Worm (Caenorhabditis elegans) whole organism, mixed stage, embryonic: ENCODE data around the gene fcmt-1.
A peak's percentile ranks its signal among the peaks of the same experiment; 100 is the strongest.

Experiments
- M03D4.4 ChIP-seq: sonication (generic microtip); optimal IDR thresholded peaks from 2 replicates; lab custom pipeline; 2017; ENCODE audit warnings: mild to moderate bottlenecking, missing genetic modification characterization, missing compliant biosample characterization
- blmp-1 ChIP-seq: fragments of 150-350 bp; optimal IDR thresholded peaks from 2 replicates; lab custom pipeline; 2014; ENCODE audit warnings: missing biosample characterization, missing genetic modification characterization
- ceh-43 ChIP-seq: fragments of 200-800 bp; sonication (Bioruptor generic); optimal IDR thresholded peaks from 2 replicates; lab custom pipeline; 2018; ENCODE audit warnings: mild to moderate bottlenecking, missing genetic modification characterization, moderate library complexity, missing compliant biosample characterization
- ces-1 ChIP-seq: fragments of 150-350 bp; optimal IDR thresholded peaks from 2 replicates; lab custom pipeline; 2014; ENCODE audit warnings: missing biosample characterization, missing genetic modification reagents, missing genetic modification characterization
- cnd-1 ChIP-seq: fragments of 200-800 bp; sonication (Bioruptor generic); optimal IDR thresholded peaks from 2 replicates; lab custom pipeline; 2018; ENCODE audit warnings: mild to moderate bottlenecking, missing genetic modification characterization, missing compliant biosample characterization
- elt-1 ChIP-seq: sonication (generic microtip); optimal IDR thresholded peaks from 2 replicates; lab custom pipeline; 2017; ENCODE audit warnings: missing genetic modification characterization, mild to moderate bottlenecking, missing compliant biosample characterization, antibody characterized with exemption, moderate library complexity, borderline replicate concordance; ENCODE audit not compliant: insufficient read depth
- elt-3 ChIP-seq: fragments of 150-350 bp; optimal IDR thresholded peaks from 2 replicates; lab custom pipeline; 2014; ENCODE audit warnings: missing biosample characterization, missing genetic modification characterization
- ham-2 ChIP-seq: fragments of 200-800 bp; sonication (Bioruptor generic); optimal IDR thresholded peaks from 2 replicates; lab custom pipeline; 2018; ENCODE audit warnings: mild to moderate bottlenecking, missing genetic modification characterization, missing compliant biosample characterization
- lin-13 ChIP-seq: fragments of 150-350 bp; optimal IDR thresholded peaks from 2 replicates; lab custom pipeline; 2014; ENCODE audit warnings: missing biosample characterization, missing genetic modification characterization
- lin-32 ChIP-seq: fragments of 200-800 bp; sonication (Bioruptor generic); optimal IDR thresholded peaks from 2 replicates; lab custom pipeline; 2018; ENCODE audit warnings: mild to moderate bottlenecking, missing genetic modification characterization, missing compliant biosample characterization
- lsy-2 ChIP-seq: fragments of 150-350 bp; optimal IDR thresholded peaks from 2 replicates; lab custom pipeline; 2014; ENCODE audit warnings: missing biosample characterization, missing genetic modification characterization
- mab-5 ChIP-seq: fragments of 150-350 bp; optimal IDR thresholded peaks from 2 replicates; lab custom pipeline; 2014; ENCODE audit warnings: missing biosample characterization, missing genetic modification characterization
- mep-1 ChIP-seq: fragments of 150-350 bp; optimal IDR thresholded peaks from 2 replicates; lab custom pipeline; 2017; ENCODE audit warnings: missing biosample characterization, missing genetic modification reagents, missing genetic modification characterization, inconsistent platforms
- mls-2 ChIP-seq: sonication (generic microtip); optimal IDR thresholded peaks from 2 replicates; lab custom pipeline; 2016; ENCODE audit warnings: mild to moderate bottlenecking, missing genetic modification characterization, moderate library complexity, missing compliant biosample characterization
- nhr-12 ChIP-seq: fragments of 150-350 bp; optimal IDR thresholded peaks from 2 replicates; lab custom pipeline; 2014; ENCODE audit warnings: missing biosample characterization, missing genetic modification characterization
- nhr-237 ChIP-seq: fragments of 150-350 bp; optimal IDR thresholded peaks from 2 replicates; lab custom pipeline; 2014; ENCODE audit warnings: missing biosample characterization, missing genetic modification characterization
- nhr-28 ChIP-seq: fragments of 150-350 bp; optimal IDR thresholded peaks from 2 replicates; lab custom pipeline; 2014; ENCODE audit warnings: missing biosample characterization, missing genetic modification characterization
- nhr-76 ChIP-seq: sonication (generic microtip); optimal IDR thresholded peaks from 2 replicates; lab custom pipeline; 2017; ENCODE audit warnings: missing biosample characterization, missing genetic modification characterization
- sem-2 ChIP-seq: fragments of 200-800 bp; sonication (Bioruptor generic); optimal IDR thresholded peaks from 2 replicates; lab custom pipeline; 2018; ENCODE audit warnings: mild to moderate bottlenecking, missing genetic modification characterization, missing compliant biosample characterization
- snpc-4 ChIP-seq: fragments of 150-350 bp; optimal IDR thresholded peaks from 2 replicates; lab custom pipeline; 2014; ENCODE audit warnings: missing biosample characterization, missing genetic modification characterization
- sptf-1 ChIP-seq: sonication (generic microtip); optimal IDR thresholded peaks from 2 replicates; lab custom pipeline; 2017; ENCODE audit warnings: mild to moderate bottlenecking, missing genetic modification characterization, moderate library complexity, missing compliant biosample characterization
- tbx-8 ChIP-seq: fragments of 200-800 bp; sonication (Bioruptor generic); optimal IDR thresholded peaks from 2 replicates; lab custom pipeline; 2018; ENCODE audit warnings: mild to moderate bottlenecking, missing genetic modification characterization, moderate library complexity, missing compliant biosample characterization
- unc-120 ChIP-seq: sonication (generic microtip); optimal IDR thresholded peaks from 2 replicates; lab custom pipeline; 2017; ENCODE audit warnings: missing genetic modification characterization, missing compliant biosample characterization; ENCODE audit not compliant: poor library complexity, severe bottlenecking
- unc-39 ChIP-seq: fragments of 150-350 bp; optimal IDR thresholded peaks from 2 replicates; lab custom pipeline; 2014; ENCODE audit warnings: missing biosample characterization, missing genetic modification characterization
- unc-62 ChIP-seq: fragments of 150-350 bp; optimal IDR thresholded peaks from 2 replicates; lab custom pipeline; 2014; ENCODE audit warnings: missing biosample characterization, missing genetic modification reagents, missing genetic modification characterization
- zip-8 ChIP-seq: fragments of 150-350 bp; optimal IDR thresholded peaks from 2 replicates; lab custom pipeline; 2014; ENCODE audit warnings: missing biosample characterization, missing genetic modification characterization

Gene fcmt-1

ce11 chrII:11739199-11739598 is 29.8 kb upstream of the fcmt-1 start, which contains the start of gene ctsa-1.2:
TSS of gene ctsa-1.2 (plus strand) at chrII:11739358.
- TF ChIP-seq unc-39 (tag; lab: Kevin White, UChicago) = no peak
- no peak for TF ChIP-seq cnd-1 (tag; lab: Kevin White, UChicago)
- TF ChIP-seq ces-1 (GFP tag; lab: Kevin White, UChicago) = no peak
- TF ChIP-seq unc-120 (tag; lab: Kevin White, UChicago) = no peak
- no peak for TF ChIP-seq unc-62
- TF ChIP-seq mep-1 (tag; lab: Kevin White, UChicago) = no peak
- no peak for TF ChIP-seq tbx-8 (GFP tag; lab: Kevin White, UChicago)
- TF ChIP-seq sem-2 (GFP tag; lab: Kevin White, UChicago) = no peak
- TF ChIP-seq ham-2 = no peak
- TF ChIP-seq mls-2 = no peak
- TF ChIP-seq ceh-43 (GFP tag; lab: Kevin White, UChicago) = no peak
- TF ChIP-seq lin-32 = no peak
- no peak for TF ChIP-seq blmp-1 (tag; lab: Kevin White, UChicago)
- TF ChIP-seq elt-3 = no peak
- TF ChIP-seq sptf-1 (tag; lab: Kevin White, UChicago) = no peak
- TF ChIP-seq lin-13 = no peak

- TF ChIP-seq unc-120 (tag; lab: Kevin White, UChicago) (peak; percentile 29), nhr-28 (tag; lab: Kevin White, UChicago) (no peak), unc-62 (peak; percentile 87)
Measured at ce11 chrII:11737347-11737746, 28.0 kb upstream of the fcmt-1 start.

- TF ChIP-seq ces-1 (GFP tag; lab: Kevin White, UChicago) (no peak), lin-13 (no peak), snpc-4 (tag; lab: Kevin White, UChicago) (no peak), elt-1 (tag; lab: Kevin White, UChicago) (peak; percentile 53), mab-5 (no peak)
- TF ChIP-seq, all 35 proteins: peak for 1
Measured at ce11 chrII:11733850-11734249, 24.5 kb upstream of the fcmt-1 start.

ce11 chrII:11732513-11732912 is 23.1 kb upstream of the fcmt-1 start, which contains the start of gene F13D12.8:
TSS of gene F13D12.8 (minus strand) at chrII:11732594.
- no peak for TF ChIP-seq unc-62
- peak; percentile 39 for TF ChIP-seq ces-1 (GFP tag; lab: Kevin White, UChicago)
- no peak for TF ChIP-seq nhr-76 (tag; lab: Kevin White, UChicago)
- no peak for TF ChIP-seq zip-8 (tag; lab: Kevin White, UChicago)
- no peak for TF ChIP-seq nhr-12 (tag; lab: Kevin White, UChicago)

ce11 chrII:11731174-11731724 is 21.9 kb upstream of the fcmt-1 start:
- TF ChIP-seq nhr-76 (tag; lab: Kevin White, UChicago) (no peak), lsy-2 (tag; lab: Kevin White, UChicago) (no peak), ceh-43 (GFP tag; lab: Kevin White, UChicago) (no peak), sptf-1 (tag; lab: Kevin White, UChicago) (no peak), sem-2 (GFP tag; lab: Kevin White, UChicago) (no peak), nhr-28 (tag; lab: Kevin White, UChicago) (no peak)

- TF ChIP-seq M03D4.4 (tag; lab: Kevin White, UChicago) (no peak), ces-1 (GFP tag; lab: Kevin White, UChicago) (no peak), nhr-237 (no peak), ham-2 (no peak), mep-1 (tag; lab: Kevin White, UChicago) (no peak), cnd-1 (tag; lab: Kevin White, UChicago) (no peak)
Measured at ce11 chrII:11729757-11730535, 20.6 kb upstream of the fcmt-1 start.
